Worm (Caenorhabditis elegans): ENCODE results near the gene ttc-39B.

ttc-39B gene

DNA sequence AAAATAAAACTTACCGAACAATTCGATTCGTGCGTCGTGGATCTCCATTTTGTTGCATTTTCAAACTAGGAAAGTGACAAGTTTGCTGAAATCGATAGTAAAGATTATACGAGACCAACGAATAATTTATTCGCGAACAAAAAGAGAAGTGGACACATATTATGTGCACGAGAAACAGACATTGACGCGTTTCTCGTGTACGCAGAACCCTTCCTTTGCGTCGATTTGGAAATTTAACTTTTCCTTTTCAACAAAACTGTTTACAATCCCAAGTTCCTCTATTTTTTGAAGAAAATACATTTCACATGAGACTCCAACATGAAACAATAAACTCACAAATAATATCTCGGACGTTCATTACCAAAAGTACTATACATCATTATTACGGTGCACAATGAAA, 27.0 kb upstream of the ttc-39B start, which contains the start of gene K10B2.4 (continued):
- TF ChIP-seq K09A11.1 (tag; optimal IDR thresholded peaks at IDR 0.05; ENCODE audit: insufficient read depth) (no peak), rnt-1 (tag; optimal IDR thresholded peaks at IDR 0.05) (no peak)

DNA sequence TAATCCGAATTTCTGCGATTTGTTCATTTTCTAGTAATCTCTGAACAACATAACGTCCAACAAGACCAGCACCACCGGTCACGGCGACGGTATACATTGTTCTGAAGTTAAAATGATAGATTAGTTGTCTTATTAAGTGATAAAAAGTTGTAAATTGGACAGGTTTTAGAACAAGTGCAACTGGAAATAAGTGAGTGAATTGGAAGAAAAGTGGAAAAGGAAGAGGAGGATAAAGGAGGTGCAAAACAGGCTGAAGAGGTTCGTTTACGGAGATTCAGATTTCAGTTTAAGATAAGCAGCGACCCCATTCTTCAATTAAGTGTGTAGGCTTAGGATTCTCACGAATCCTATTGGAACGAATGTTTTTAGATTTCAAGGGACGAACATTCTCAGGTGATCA, 25.1 kb upstream of the ttc-39B start, which contains the start of gene C32D5.12:
Gene C32D5.12 (minus strand): TSS at position 101 of the 400 bp plus-strand sequence.
- no peak for TF ChIP-seq ceh-22 (tag; optimal IDR thresholded peaks at IDR 0.05)
- TF ChIP-seq odd-2 (tag; optimal IDR thresholded peaks at IDR 0.05): no peak
- TF ChIP-seq lim-6 (tag; optimal IDR thresholded peaks at IDR 0.05): no peak
- no peak for TF ChIP-seq ahr-1 (tag; optimal IDR thresholded peaks at IDR 0.05)
- TF ChIP-seq rnt-1 (tag; optimal IDR thresholded peaks at IDR 0.05): no peak
- no peak for TF ChIP-seq elt-2 (tag; optimal IDR thresholded peaks at IDR 0.05)
- no peak for TF ChIP-seq tbx-7 (tag; optimal IDR thresholded peaks at IDR 0.05)
- TF ChIP-seq ama-1 (optimal IDR thresholded peaks at IDR 0.05): no peak
- TF ChIP-seq ets-4 (tag; optimal IDR thresholded peaks at IDR 0.05): no peak
- no peak for TF ChIP-seq elt-4 (tag; optimal IDR thresholded peaks at IDR 0.05)
- TF ChIP-seq C08G9.2 (tag; optimal IDR thresholded peaks at IDR 0.05): no peak
- TF ChIP-seq ztf-16 (tag; optimal IDR thresholded peaks at IDR 0.05): no peak
- no peak for TF ChIP-seq ceh-2 (tag; optimal IDR thresholded peaks at IDR 0.05)
- no peak for TF ChIP-seq pha-4 (tag; optimal IDR thresholded peaks at IDR 0.05)

- TF ChIP-seq unc-55 (GFP tag; optimal IDR thresholded peaks at IDR 0.05): no peak
- no peak for TF ChIP-seq K02D7.2 (tag; optimal IDR thresholded peaks at IDR 0.05)
Observed at ce11 chrII:6358232-6358631, 24.4 kb upstream of the ttc-39B start.

ce11 chrII:6355396-6356346, 21.9 kb upstream of the ttc-39B start, which contains the start of gene C32D5.11:
TSS of gene C32D5.11 (minus strand) at chrII:6355446.
- no peak for TF ChIP-seq che-1 (tag; optimal IDR thresholded peaks at IDR 0.05)
- peak; percentile 32 for TF ChIP-seq ceh-34 (tag; optimal IDR thresholded peaks at IDR 0.05)
- 0 out of 2 replicates have a peak, but pooled peaks have one; percentile 13 for TF ChIP-seq unc-3 (GFP tag; conservative IDR thresholded peaks at IDR 0.05)
- TF ChIP-seq unc-3 (tag; optimal IDR thresholded peaks at IDR 0.05): no peak
- no peak for TF ChIP-seq pha-2 (tag; optimal IDR thresholded peaks at IDR 0.05)
- TF ChIP-seq nfya-1 (tag; optimal IDR thresholded peaks at IDR 0.05): peak; percentile 47
- TF ChIP-seq gmeb-2 (tag; optimal IDR thresholded peaks at IDR 0.05): no peak
- no peak for TF ChIP-seq ahr-1 (tag; optimal IDR thresholded peaks at IDR 0.05)
- peak; percentile 23 for TF ChIP-seq ceh-48 (tag; optimal IDR thresholded peaks at IDR 0.05)
- TF ChIP-seq ceh-18 (tag; optimal IDR thresholded peaks at IDR 0.05): peak; percentile 42
- TF ChIP-seq dmd-4 (tag; optimal IDR thresholded peaks at IDR 0.05; ENCODE audit: borderline replicate concordance): no peak
- no peak for TF ChIP-seq zip-5 (tag; optimal IDR thresholded peaks at IDR 0.05)
- TF ChIP-seq tbx-2 (tag; optimal IDR thresholded peaks at IDR 0.05): peak; percentile 51
- no peak for TF ChIP-seq pat-9 (tag; optimal IDR thresholded peaks at IDR 0.05)
- peak; percentile 55 for TF ChIP-seq pax-1 (tag; optimal IDR thresholded peaks at IDR 0.05)
- no peak for TF ChIP-seq pqm-1 (tag; optimal IDR thresholded peaks at IDR 0.05)
- no peak for TF ChIP-seq elt-4 (tag; optimal IDR thresholded peaks at IDR 0.05)
- TF ChIP-seq ceh-14 (tag; optimal IDR thresholded peaks at IDR 0.05): peak; percentile 36
- peak; percentile 23 for TF ChIP-seq ref-2 (tag; optimal IDR thresholded peaks at IDR 0.05)
- peak; percentile 20 for TF ChIP-seq elt-2 (tag; optimal IDR thresholded peaks at IDR 0.05)
- TF ChIP-seq hlh-30 (tag; optimal IDR thresholded peaks at IDR 0.05; ENCODE audit: insufficient read depth): peak; percentile 38
- peak; percentile 25 for TF ChIP-seq ceh-31 (tag; optimal IDR thresholded peaks at IDR 0.05)
